Worm (Caenorhabditis elegans) whole organism, L2 larva: Measurements from ENCODE around the gene EGAP5.1.

ENCODE experiments used
- C34F6.9 ChIP-seq: fragments of 150-350 bp; optimal IDR thresholded peaks from 2 replicates; lab custom pipeline; 2014; ENCODE audit warnings: missing biosample characterization, missing genetic modification characterization
- F13H6.1 ChIP-seq: sonication (generic microtip); optimal IDR thresholded peaks from 2 replicates; lab custom pipeline; 2016; ENCODE audit warnings: missing genetic modification characterization, missing compliant biosample characterization
- R02D3.7 ChIP-seq: fragments of 150-350 bp; optimal IDR thresholded peaks from 2 replicates; lab custom pipeline; 2014; ENCODE audit warnings: missing biosample characterization, missing genetic modification characterization
- Y55F3AM.14 ChIP-seq: fragments of 200-800 bp; sonication (Bioruptor generic); optimal IDR thresholded peaks from 2 replicates; lab custom pipeline; 2018; ENCODE audit warnings: mild to moderate bottlenecking, missing genetic modification characterization, missing compliant biosample characterization
- ZK546.5 ChIP-seq: sonication (generic microtip); optimal IDR thresholded peaks from 2 replicates; lab custom pipeline; 2017; ENCODE audit warnings: missing biosample characterization, missing genetic modification characterization
- alr-1 ChIP-seq: fragments of 150-350 bp; optimal IDR thresholded peaks from 2 replicates; lab custom pipeline; 2014; ENCODE audit warnings: missing biosample characterization, missing genetic modification characterization
- aly-2 ChIP-seq: fragments of 150-350 bp; optimal IDR thresholded peaks from 2 replicates; lab custom pipeline; 2014; ENCODE audit warnings: missing biosample characterization, missing genetic modification characterization
- ama-1 ChIP-seq: fragments of 150-350 bp; optimal IDR thresholded peaks from 2 replicates; lab custom pipeline; 2018; ENCODE audit warnings: inconsistent platforms
- blmp-1 ChIP-seq: sonication (generic microtip); optimal IDR thresholded peaks from 2 replicates; lab custom pipeline; 2017; ENCODE audit warnings: missing genetic modification characterization, mild to moderate bottlenecking, missing compliant biosample characterization, antibody characterized with exemption, moderate library complexity; ENCODE audit not compliant: insufficient read depth
- ceh-16 ChIP-seq: fragments of 150-350 bp; optimal IDR thresholded peaks from 2 replicates; lab custom pipeline; 2014; ENCODE audit warnings: missing biosample characterization, missing genetic modification characterization
- ceh-82 ChIP-seq: fragments of 150-350 bp; optimal IDR thresholded peaks from 2 replicates; lab custom pipeline; 2014; ENCODE audit warnings: missing biosample characterization, missing genetic modification characterization
- crh-2 ChIP-seq: sonication (generic microtip); optimal IDR thresholded peaks from 2 replicates; lab custom pipeline; 2017; ENCODE audit warnings: missing biosample characterization, missing genetic modification characterization
- dmd-4 ChIP-seq: sonication (generic microtip); optimal IDR thresholded peaks from 2 replicates; lab custom pipeline; 2017; ENCODE audit warnings: missing biosample characterization, missing genetic modification characterization
- egl-27 ChIP-seq: sonication (generic microtip); optimal IDR thresholded peaks from 3 replicates; lab custom pipeline; 2017; ENCODE audit warnings: missing biosample characterization, missing genetic modification reagents, missing genetic modification characterization
- elt-3 ChIP-seq: sonication (generic microtip); optimal IDR thresholded peaks from 2 replicates; lab custom pipeline; 2017; ENCODE audit warnings: missing biosample characterization, missing genetic modification characterization
- fos-1 ChIP-seq: fragments of 150-350 bp; optimal IDR thresholded peaks from 2 replicates; lab custom pipeline; 2014; ENCODE audit warnings: missing biosample characterization, missing genetic modification characterization
- gmeb-1 ChIP-seq: fragments of 150-350 bp; optimal IDR thresholded peaks from 2 replicates; lab custom pipeline; 2014; ENCODE audit warnings: missing biosample characterization, missing genetic modification characterization
- lin-11 ChIP-seq: fragments of 150-350 bp; sonication (generic microtip); optimal IDR thresholded peaks from 2 replicates; lab custom pipeline; 2014; ENCODE audit warnings: missing biosample characterization, missing genetic modification characterization, inconsistent platforms, mixed read lengths
- lin-13 ChIP-seq: fragments of 150-350 bp; optimal IDR thresholded peaks from 2 replicates; lab custom pipeline; 2014; ENCODE audit warnings: missing biosample characterization, missing genetic modification reagents, missing genetic modification characterization
- lin-39 ChIP-seq: fragments of 150-350 bp; optimal IDR thresholded peaks from 2 replicates; lab custom pipeline; 2014; ENCODE audit warnings: missing biosample characterization, missing genetic modification reagents, missing genetic modification characterization
- lsy-2 ChIP-seq, 2 experiments: fragments of 150-350 bp in 1 of 2; sonication (generic microtip) in 1 of 2; optimal IDR thresholded peaks; 2 replicates each; lab custom pipeline; 2014 to 2017; ENCODE audit warnings: missing biosample characterization in 2 of 2, missing genetic modification characterization in 2 of 2
- mab-5 ChIP-seq: fragments of 150-350 bp; optimal IDR thresholded peaks from 2 replicates; lab custom pipeline; 2014; ENCODE audit warnings: missing biosample characterization, missing genetic modification characterization
- mbf-1 ChIP-seq: sonication (generic microtip); optimal IDR thresholded peaks from 2 replicates; lab custom pipeline; 2017; ENCODE audit warnings: missing biosample characterization, missing genetic modification characterization
- nhr-10 ChIP-seq: sonication (generic microtip); optimal IDR thresholded peaks from 2 replicates; lab custom pipeline; 2017; ENCODE audit warnings: missing biosample characterization, missing genetic modification characterization
- nhr-12 ChIP-seq: fragments of 150-350 bp; optimal IDR thresholded peaks from 2 replicates; lab custom pipeline; 2014; ENCODE audit warnings: missing biosample characterization, missing genetic modification characterization
- nhr-129 ChIP-seq: fragments of 150-350 bp; optimal IDR thresholded peaks from 2 replicates; lab custom pipeline; 2014; ENCODE audit warnings: missing biosample characterization, missing genetic modification characterization
- nhr-21 ChIP-seq: fragments of 150-350 bp; optimal IDR thresholded peaks from 2 replicates; lab custom pipeline; 2014; ENCODE audit warnings: missing biosample characterization, missing genetic modification characterization
- nhr-23 ChIP-seq: fragments of 150-350 bp; optimal IDR thresholded peaks from 2 replicates; lab custom pipeline; 2014; ENCODE audit warnings: missing biosample characterization, missing genetic modification reagents, missing genetic modification characterization
- sem-4 ChIP-seq: fragments of 150-350 bp; optimal IDR thresholded peaks from 2 replicates; lab custom pipeline; 2014; ENCODE audit warnings: missing biosample characterization, missing genetic modification reagents, missing genetic modification characterization
- sma-3 ChIP-seq: sonication (generic microtip); optimal IDR thresholded peaks from 2 replicates; lab custom pipeline; 2016; ENCODE audit warnings: missing genetic modification reagents, missing genetic modification characterization, missing compliant biosample characterization
- sma-9 ChIP-seq, 2 experiments: fragments of 150-350 bp in 1 of 2; sonication (generic microtip) in 1 of 2; optimal IDR thresholded peaks; 2 replicates each; lab custom pipeline; 2014 to 2016; ENCODE audit warnings: missing genetic modification characterization in 2 of 2, mild to moderate bottlenecking in 1 of 2, missing biosample characterization in 1 of 2, missing compliant biosample characterization in 1 of 2, missing genetic modification reagents in 1 of 2, moderate library complexity in 1 of 2
- unc-62 ChIP-seq: fragments of 150-350 bp; optimal IDR thresholded peaks from 2 replicates; lab custom pipeline; 2014; ENCODE audit warnings: missing biosample characterization, missing genetic modification reagents, missing genetic modification characterization
- zag-1 ChIP-seq: fragments of 150-350 bp; optimal IDR thresholded peaks from 2 replicates; lab custom pipeline; 2014; ENCODE audit warnings: missing biosample characterization, missing genetic modification characterization
- ztf-4 ChIP-seq: fragments of 150-350 bp; optimal IDR thresholded peaks from 2 replicates; lab custom pipeline; 2014; ENCODE audit warnings: missing biosample characterization, missing genetic modification characterization

Gene EGAP5.1

ce11 chrX:5188977-5189376 is 26.1 kb downstream of the EGAP5.1 start, which contains the start of gene zig-6:
TSS of gene zig-6 (minus strand) at chrX:5189077.
- TF ChIP-seq R02D3.7 (no peak), gmeb-1 (tag; lab: Kevin White, UChicago) (no peak), lin-39 (tag; lab: Kevin White, UChicago) (no peak), ztf-4 (tag; lab: Kevin White, UChicago) (no peak), sem-4 (tag; lab: Kevin White, UChicago) (no peak), lin-13 (GFP tag; lab: Kevin White, UChicago) (no peak), nhr-23 (tag; lab: Kevin White, UChicago) (no peak), C34F6.9 (no peak)

- TF ChIP-seq mbf-1 (tag; lab: Kevin White, UChicago): no peak
- TF ChIP-seq nhr-129 (tag; lab: Kevin White, UChicago): no peak
- no peak for TF ChIP-seq aly-2
- TF ChIP-seq blmp-1 (tag; lab: Kevin White, UChicago): no peak
- TF ChIP-seq fos-1: no peak
- TF ChIP-seq crh-2 (tag; lab: Kevin White, UChicago): no peak
These were observed 27.2 kb downstream of the EGAP5.1 start for ce11 chrX:5190061-5190460.

DNA sequence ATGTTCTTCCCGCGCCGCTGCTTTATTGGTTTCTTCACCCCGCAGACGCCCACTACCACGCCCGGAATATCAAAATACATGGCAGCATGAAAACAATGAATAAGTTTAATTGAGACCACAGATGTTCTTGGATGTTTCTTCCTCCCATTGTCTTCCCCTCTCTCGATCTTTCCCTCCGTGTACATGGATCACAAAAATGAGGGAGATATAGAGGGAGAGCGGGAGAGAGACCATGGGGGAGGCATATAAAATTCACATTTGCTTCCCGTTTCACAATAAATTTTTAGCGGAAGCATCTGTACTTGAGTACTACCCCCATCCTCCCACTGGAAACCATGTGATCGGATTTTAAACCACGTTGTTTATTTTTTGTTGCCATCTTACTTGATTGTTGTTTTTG is 30.5 kb downstream of the EGAP5.1 start:
- TF ChIP-seq elt-3 (tag; lab: Kevin White, UChicago) (no peak), alr-1 (tag; lab: Kevin White, UChicago) (no peak), nhr-12 (no peak), sma-3 (GFP tag; lab: Kevin White, UChicago) (no peak), zag-1 (tag; lab: Kevin White, UChicago) (no peak), lsy-2 (tag; optimal IDR thresholded peaks at IDR 0.05; lab: Kevin White, UChicago) (no peak), ama-1 (no peak), lin-39 (tag; lab: Kevin White, UChicago) (no peak), lin-11 (tag; lab: Kevin White, UChicago) (no peak), mab-5 (tag; lab: Kevin White, UChicago) (no peak), unc-62 (GFP tag; lab: Kevin White, UChicago) (no peak)
- TF ChIP-seq, all 48 proteins: peak for 0

ce11 chrX:5195462-5196160 is 32.8 kb downstream of the EGAP5.1 start, which contains the start of gene pqn-62:
TSS of gene pqn-62 (plus strand) at chrX:5196110.
- TF ChIP-seq F13H6.1 (tag; lab: Kevin White, UChicago) (peak; percentile 41), egl-27 (tag; lab: Kevin White, UChicago) (no peak), R02D3.7 (no peak), ceh-16 (tag; lab: Kevin White, UChicago) (no peak), C34F6.9 (no peak), Y55F3AM.14 (no peak), sma-9 (GFP tag; optimal IDR thresholded peaks at IDR 0.05; lab: Kevin White, UChicago) (peak; percentile 24), sma-9 (tag; optimal IDR thresholded peaks at IDR 0.05; lab: Kevin White, UChicago) (no peak)

DNA sequence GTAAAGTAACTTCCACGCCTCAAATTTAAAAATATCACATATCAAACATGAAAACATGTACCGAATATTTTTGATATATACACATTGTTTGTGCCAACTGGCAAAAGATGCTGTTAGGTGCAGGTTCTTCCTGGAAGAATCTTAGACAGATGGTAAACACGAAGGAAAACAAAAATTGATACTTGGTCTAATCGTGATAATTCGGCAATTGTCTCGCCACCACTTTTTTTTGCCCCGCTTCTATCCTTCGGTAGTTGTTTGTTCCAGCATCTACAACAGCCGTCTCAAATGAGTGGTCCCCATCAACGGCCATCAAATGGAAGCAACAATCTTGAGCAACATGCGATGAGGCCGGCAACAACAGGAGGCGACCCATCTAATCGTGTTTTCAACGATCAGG is 34.6 kb downstream of the EGAP5.1 start:
- TF ChIP-seq F13H6.1 (tag; lab: Kevin White, UChicago) (peak; percentile 37), ceh-82 (no peak)

ce11 chrX:5199245-5199644 is 36.4 kb downstream of the EGAP5.1 start:
- TF ChIP-seq nhr-21 (tag; lab: Kevin White, UChicago): no peak
- TF ChIP-seq ceh-16 (tag; lab: Kevin White, UChicago): no peak
- peak; percentile 62 for TF ChIP-seq sma-9 (GFP tag; optimal IDR thresholded peaks at IDR 0.05; lab: Kevin White, UChicago)
- no peak for TF ChIP-seq sma-9 (tag; optimal IDR thresholded peaks at IDR 0.05; lab: Kevin White, UChicago)
- no peak for TF ChIP-seq lin-13 (GFP tag; lab: Kevin White, UChicago)
- no peak for TF ChIP-seq nhr-10 (tag; lab: Kevin White, UChicago)
- no peak for TF ChIP-seq R02D3.7
- TF ChIP-seq sma-3 (GFP tag; lab: Kevin White, UChicago): no peak
- TF ChIP-seq Y55F3AM.14: no peak
- no peak for TF ChIP-seq fos-1
- no peak for TF ChIP-seq dmd-4
- TF ChIP-seq elt-3 (tag; lab: Kevin White, UChicago): no peak
- peak; percentile 30 for TF ChIP-seq nhr-129 (tag; lab: Kevin White, UChicago)
- no peak for TF ChIP-seq ZK546.5
